Fruit fly (Drosophila melanogaster) whole organism, prepupa: ENCODE data around the gene Gad1.

Source experiments
- Blimp-1 ChIP-seq: fragments of 200-800 bp; sonication (Bioruptor generic); optimal IDR thresholded peaks from 3 replicates; lab custom pipeline; 2017; ENCODE audit warnings: missing biosample characterization, missing genetic modification characterization, mild to moderate bottlenecking, moderate library complexity, missing genetic modification reagents
- CG10669 ChIP-seq: fragments of 200-800 bp; sonication (Bioruptor generic); optimal IDR thresholded peaks from 3 replicates; lab custom pipeline; 2018; ENCODE audit warnings: missing biosample characterization, mild to moderate bottlenecking, missing genetic modification characterization, moderate library complexity
- CG6163 ChIP-seq: fragments of 200-800 bp; sonication (Bioruptor generic); IDR thresholded peaks from 3 replicates; pipeline ENCODE4 v1.3.6; 2022; ENCODE audit warnings: missing biosample characterization, missing genetic modification characterization
- CG6792 ChIP-seq: fragments of 200-800 bp; sonication (Bioruptor generic); optimal IDR thresholded peaks from 3 replicates; lab custom pipeline; 2016; ENCODE audit warnings: missing biosample characterization, missing genetic modification characterization
- CG6854 ChIP-seq: fragments of 200-800 bp; sonication (Bioruptor generic); optimal IDR thresholded peaks from 2 replicates; lab custom pipeline; 2017; ENCODE audit warnings: missing biosample characterization, mild to moderate bottlenecking, missing genetic modification characterization
- Gug ChIP-seq: fragments of 200-800 bp; sonication (Bioruptor generic); IDR thresholded peaks from 2 replicates; pipeline ENCODE4 v1.3.6; 2022; ENCODE audit warnings: missing biosample characterization, missing genetic modification characterization
- Hr4 ChIP-seq: fragments of 200-800 bp; sonication (Bioruptor generic); optimal IDR thresholded peaks from 3 replicates; lab custom pipeline; 2016; ENCODE audit warnings: missing biosample characterization, missing genetic modification characterization

- no peak for TF ChIP-seq CG6854 (GFP tag; lab: Kevin White, UChicago)
- no peak for TF ChIP-seq CG10669 (GFP tag; lab: Kevin White, UChicago)
- no peak for TF ChIP-seq Blimp-1 (GFP tag; lab: Kevin White, UChicago)
- no peak for TF ChIP-seq CG6792
- no peak for TF ChIP-seq Gug (GFP tag; lab: Robert Waterston, UW)
- TF ChIP-seq CG6163 (GFP tag; lab: Robert Waterston, UW) = no peak
- TF ChIP-seq Hr4 (GFP tag; lab: Kevin White, UChicago) = no peak
Observed at dm6 chr3L:4115107-4115506, 26.6 kb upstream of the Gad1 start.
